Worm (Caenorhabditis elegans) whole organism, L4 larva: ENCODE results near the gene srd-40.

Source experiments
- F26F4.8 ChIP-seq: fragments of 200-800 bp; sonication (Bioruptor generic); conservative IDR thresholded peaks from 2 replicates; pipeline ENCODE4 v1.3.6; 2022; ENCODE audit warnings: missing genetic modification characterization, missing compliant biosample characterization
- aly-2 ChIP-seq: sonication (generic microtip); optimal IDR thresholded peaks from 2 replicates; lab custom pipeline; 2018; ENCODE audit warnings: missing biosample characterization, missing genetic modification characterization
- ceh-82 ChIP-seq: sonication (generic microtip); optimal IDR thresholded peaks from 2 replicates; lab custom pipeline; 2017; ENCODE audit warnings: missing biosample characterization, missing genetic modification characterization
- ces-1 ChIP-seq: fragments of 150-350 bp; sonication (generic microtip); optimal IDR thresholded peaks from 4 replicates; lab custom pipeline; 2014; ENCODE audit warnings: missing biosample characterization, missing genetic modification reagents, missing genetic modification characterization
- hmg-1.1 ChIP-seq: fragments of 200-800 bp; sonication (Bioruptor generic); IDR thresholded peaks from 2 replicates; pipeline ENCODE4 v1.3.6; 2022; ENCODE audit warnings: missing genetic modification reagents, missing genetic modification characterization, missing compliant biosample characterization
- jun-1 ChIP-seq: fragments of 150-350 bp; optimal IDR thresholded peaks from 2 replicates; lab custom pipeline; 2014; ENCODE audit warnings: missing biosample characterization, missing genetic modification reagents, missing genetic modification characterization
- nhr-102 ChIP-seq: sonication (generic microtip); optimal IDR thresholded peaks from 2 replicates; lab custom pipeline; 2016; ENCODE audit warnings: mild to moderate bottlenecking, missing genetic modification characterization, moderate library complexity, missing compliant biosample characterization
- nhr-25 ChIP-seq: sonication (generic microtip); optimal IDR thresholded peaks from 2 replicates; lab custom pipeline; 2017; ENCODE audit warnings: missing genetic modification characterization, mild to moderate bottlenecking, missing compliant biosample characterization, antibody characterized with exemption, moderate library complexity, borderline replicate concordance; ENCODE audit not compliant: insufficient read depth
- nhr-6 ChIP-seq: fragments of 150-350 bp; optimal IDR thresholded peaks from 2 replicates; lab custom pipeline; 2014; ENCODE audit warnings: missing biosample characterization, missing genetic modification characterization
- skn-1 ChIP-seq: fragments of 150-350 bp; optimal IDR thresholded peaks from 2 replicates; lab custom pipeline; 2014; ENCODE audit warnings: missing biosample characterization, missing genetic modification characterization
- unc-62 ChIP-seq, 3 experiments: fragments of 150-350 bp in 1 of 3; sonication (generic microtip); optimal IDR thresholded peaks in 2 of 3; peaks in 1 of 3; 1 replicate in 1 of 3; 2 replicates in 2 of 3; lab custom pipeline; 2014 to 2017; ENCODE audit warnings: missing biosample characterization in 3 of 3, missing genetic modification characterization in 3 of 3, missing genetic modification reagents in 3 of 3, missing genotype in 1 of 3

ce11 chrX:12296392-12296791 is 27.1 kb upstream of the srd-40 start, which contains the start of gene W06D11.2:
- TF ChIP-seq aly-2 (no peak), nhr-102 (tag; lab: Kevin White, UChicago) (no peak), hmg-1.1 (no peak), F26F4.8 (GFP tag; lab: Robert Waterston, UW) (no peak), ceh-82 (tag; lab: Kevin White, UChicago) (no peak), ces-1 (GFP tag; lab: Kevin White, UChicago) (no peak), unc-62 (GFP tag; optimal IDR thresholded peaks at IDR 0.05 in 1 of 2; lab: Kevin White, UChicago) (peak in 1 of 2 experiments; percentile 96), unc-62 (tag; optimal IDR thresholded peaks at IDR 0.05; lab: Kevin White, UChicago) (no peak), nhr-6 (no peak), nhr-25 (tag; lab: Kevin White, UChicago) (no peak), skn-1 (tag; lab: Kevin White, UChicago) (no peak), jun-1 (tag; lab: Kevin White, UChicago) (no peak)
